Worm (Caenorhabditis elegans) whole organism, late embryonic: ENCODE results near the gene lgc-47.

Experiments
- C08G9.2 ChIP-seq: sonication (generic microtip); optimal IDR thresholded peaks from 2 replicates; lab custom pipeline; 2016; ENCODE audit warnings: mild to moderate bottlenecking, missing genetic modification characterization, moderate library complexity, missing compliant biosample characterization
- C38D4.7 ChIP-seq: fragments of 200-800 bp; sonication (Bioruptor generic); optimal IDR thresholded peaks from 2 replicates; lab custom pipeline; 2018; ENCODE audit warnings: mild to moderate bottlenecking, missing genetic modification characterization, moderate library complexity, missing compliant biosample characterization
- K09A11.1 ChIP-seq: sonication (generic microtip); optimal IDR thresholded peaks from 2 replicates; lab custom pipeline; 2017; ENCODE audit warnings: antibody characterized with exemption, mild to moderate bottlenecking, missing genetic modification characterization, missing compliant biosample characterization; ENCODE audit not compliant: insufficient read depth
- Y22D7AL.16 ChIP-seq: sonication (generic microtip); optimal IDR thresholded peaks from 2 replicates; lab custom pipeline; 2016; ENCODE audit warnings: missing genetic modification characterization, missing compliant biosample characterization
- ahr-1 ChIP-seq: sonication (generic microtip); optimal IDR thresholded peaks from 2 replicates; lab custom pipeline; 2016; ENCODE audit warnings: missing genetic modification characterization, missing compliant biosample characterization
- ama-1 ChIP-seq: fragments of 150-350 bp; optimal IDR thresholded peaks from 2 replicates; lab custom pipeline; 2014
- ceh-22 ChIP-seq: sonication (generic microtip); optimal IDR thresholded peaks from 2 replicates; lab custom pipeline; 2017; ENCODE audit warnings: missing biosample characterization, missing genetic modification characterization
- ceh-30 ChIP-seq: fragments of 150-350 bp; optimal IDR thresholded peaks from 2 replicates; lab custom pipeline; 2014; ENCODE audit warnings: missing biosample characterization, missing genetic modification characterization
- ceh-34 ChIP-seq: sonication (generic microtip); optimal IDR thresholded peaks from 2 replicates; lab custom pipeline; 2016; ENCODE audit warnings: mild to moderate bottlenecking, missing genetic modification characterization, missing compliant biosample characterization
- ceh-45 ChIP-seq: fragments of 200-800 bp; sonication (Bioruptor generic); IDR thresholded peaks from 2 replicates; pipeline ENCODE4 v1.3.6; 2022; ENCODE audit warnings: missing genetic modification reagents, missing genetic modification characterization, missing compliant biosample characterization
- ceh-48 ChIP-seq: sonication (generic microtip); optimal IDR thresholded peaks from 2 replicates; lab custom pipeline; 2016; ENCODE audit warnings: missing genetic modification characterization, inconsistent platforms, missing compliant biosample characterization
- ceh-6 ChIP-seq: fragments of 200-800 bp; sonication (Bioruptor generic); optimal IDR thresholded peaks from 2 replicates; lab custom pipeline; 2018; ENCODE audit warnings: mild to moderate bottlenecking, missing genetic modification characterization, missing compliant biosample characterization
- che-1 ChIP-seq: sonication (generic microtip); optimal IDR thresholded peaks from 2 replicates; lab custom pipeline; 2016; ENCODE audit warnings: mild to moderate bottlenecking, missing genetic modification characterization, missing compliant biosample characterization
- dve-1 ChIP-seq: sonication (generic microtip); optimal IDR thresholded peaks from 2 replicates; lab custom pipeline; 2017; ENCODE audit warnings: antibody characterized with exemption, mild to moderate bottlenecking, missing genetic modification characterization, missing compliant biosample characterization
- elt-2 ChIP-seq: sonication (generic microtip); optimal IDR thresholded peaks from 2 replicates; lab custom pipeline; 2016; ENCODE audit warnings: missing genetic modification reagents, missing genetic modification characterization, missing compliant biosample characterization
- fax-1 ChIP-seq: sonication (generic microtip); optimal IDR thresholded peaks from 2 replicates; lab custom pipeline; 2016; ENCODE audit warnings: missing genotype, missing genetic modification characterization, missing compliant biosample characterization
- fkh-6 ChIP-seq: sonication (generic microtip); optimal IDR thresholded peaks from 2 replicates; lab custom pipeline; 2016; ENCODE audit warnings: missing genetic modification characterization, missing compliant biosample characterization
- madf-2 ChIP-seq: sonication (generic microtip); optimal IDR thresholded peaks from 2 replicates; lab custom pipeline; 2017; ENCODE audit warnings: missing genetic modification characterization, missing compliant biosample characterization
- mec-3 ChIP-seq: sonication (generic microtip); optimal IDR thresholded peaks from 2 replicates; lab custom pipeline; 2016; ENCODE audit warnings: borderline replicate concordance, missing genetic modification characterization, missing compliant biosample characterization
- nfya-1 ChIP-seq: sonication (generic microtip); optimal IDR thresholded peaks from 2 replicates; lab custom pipeline; 2017; ENCODE audit warnings: missing genetic modification characterization, mild to moderate bottlenecking, missing compliant biosample characterization, antibody characterized with exemption, moderate library complexity
- nhr-11 ChIP-seq: fragments of 150-350 bp; optimal IDR thresholded peaks from 2 replicates; lab custom pipeline; 2014; ENCODE audit warnings: missing biosample characterization, missing genetic modification characterization
- nhr-232 ChIP-seq: sonication (generic microtip); optimal IDR thresholded peaks from 2 replicates; lab custom pipeline; 2016; ENCODE audit warnings: missing genetic modification characterization, missing compliant biosample characterization
- odd-2 ChIP-seq: sonication (generic microtip); optimal IDR thresholded peaks from 2 replicates; lab custom pipeline; 2017; ENCODE audit warnings: antibody characterized with exemption, mild to moderate bottlenecking, missing genetic modification characterization, missing compliant biosample characterization
- pag-3 ChIP-seq: sonication (generic microtip); optimal IDR thresholded peaks from 2 replicates; lab custom pipeline; 2016; ENCODE audit warnings: missing compliant biosample characterization, missing genetic modification characterization, borderline replicate concordance
- pha-4 ChIP-seq: fragments of 150-350 bp; optimal IDR thresholded peaks from 2 replicates; lab custom pipeline; 2018; ENCODE audit warnings: missing biosample characterization, missing genetic modification reagents, missing genetic modification characterization
- pqm-1 ChIP-seq: sonication (generic microtip); optimal IDR thresholded peaks from 2 replicates; lab custom pipeline; 2016; ENCODE audit warnings: missing genetic modification characterization, missing compliant biosample characterization
- pros-1 ChIP-seq: fragments of 150-350 bp; optimal IDR thresholded peaks from 2 replicates; lab custom pipeline; 2014; ENCODE audit warnings: missing biosample characterization, missing genetic modification reagents, missing genetic modification characterization
- sdc-2 ChIP-seq: sonication (generic microtip); optimal IDR thresholded peaks from 2 replicates; lab custom pipeline; 2016; ENCODE audit warnings: missing genotype, missing genetic modification characterization, missing compliant biosample characterization
- sox-2 ChIP-seq: fragments of 200-800 bp; sonication (Bioruptor generic); IDR thresholded peaks from 2 replicates; pipeline ENCODE4 v1.3.6; 2022; ENCODE audit warnings: missing genetic modification reagents, missing genetic modification characterization, missing compliant biosample characterization
- sox-4 ChIP-seq: sonication (generic microtip); optimal IDR thresholded peaks from 2 replicates; lab custom pipeline; 2017; ENCODE audit warnings: mild to moderate bottlenecking, missing genetic modification characterization, inconsistent platforms, missing compliant biosample characterization
- syd-9 ChIP-seq: sonication (generic microtip); optimal IDR thresholded peaks from 2 replicates; lab custom pipeline; 2016; ENCODE audit warnings: mild to moderate bottlenecking, missing genetic modification characterization, moderate library complexity, missing compliant biosample characterization
- tbx-2 ChIP-seq: sonication (generic microtip); optimal IDR thresholded peaks from 2 replicates; lab custom pipeline; 2016; ENCODE audit warnings: missing genetic modification characterization, missing compliant biosample characterization
- unc-3 ChIP-seq, 2 experiments: fragments of 200-800 bp in 1 of 2; sonication (Bioruptor generic) in 1 of 2; sonication (generic microtip) in 1 of 2; conservative IDR thresholded peaks in 1 of 2; optimal IDR thresholded peaks in 1 of 2; 2 replicates each; pipeline versions ENCODE4 v1.3.6 to Lab custom; 2016 to 2022; ENCODE audit warnings: missing compliant biosample characterization in 2 of 2, missing genetic modification characterization in 2 of 2, missing genetic modification reagents in 1 of 2
- unc-42 ChIP-seq: sonication (generic microtip); optimal IDR thresholded peaks from 2 replicates; lab custom pipeline; 2016; ENCODE audit warnings: missing genotype, missing genetic modification characterization, missing compliant biosample characterization
- unc-55 ChIP-seq: sonication (generic microtip); optimal IDR thresholded peaks from 2 replicates; lab custom pipeline; 2017; ENCODE audit warnings: missing biosample characterization, missing genetic modification reagents, missing genetic modification characterization

Gene lgc-47

DNA sequence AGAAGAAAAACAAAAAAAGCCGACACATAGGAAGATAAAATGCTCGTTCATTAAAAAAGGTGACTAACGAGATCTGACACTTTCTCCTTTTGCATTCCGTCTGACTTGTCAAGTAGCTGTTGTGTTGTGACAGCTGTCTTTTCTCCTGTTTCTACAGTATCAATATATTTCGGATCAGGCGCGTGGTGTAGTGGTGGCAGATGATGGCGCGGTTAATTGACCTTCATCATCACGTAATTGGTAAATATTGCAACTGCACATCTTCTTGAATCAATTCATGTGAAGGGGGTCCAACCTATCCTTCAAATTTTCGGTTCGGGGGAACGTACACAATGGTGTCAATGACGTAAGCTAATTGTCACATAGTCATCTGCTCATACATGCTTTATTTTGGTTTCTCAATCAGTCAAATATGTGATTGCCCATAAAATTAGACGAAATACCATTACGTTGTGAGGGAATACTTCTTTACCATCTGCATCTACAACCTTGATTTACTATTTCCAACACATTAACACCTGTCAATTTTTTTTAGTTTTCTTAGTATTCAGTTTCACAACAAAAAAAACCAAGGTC is 40.8 kb upstream of the lgc-47 start:
- TF ChIP-seq che-1: no peak
- no peak for TF ChIP-seq K09A11.1 (tag; lab: Kevin White, UChicago)
- no peak for TF ChIP-seq ceh-6 (GFP tag; lab: Kevin White, UChicago)
- TF ChIP-seq fax-1 (tag; lab: Kevin White, UChicago): no peak
- TF ChIP-seq elt-2: no peak
- TF ChIP-seq Y22D7AL.16 (tag; lab: Kevin White, UChicago): no peak
- TF ChIP-seq syd-9: no peak
- no peak for TF ChIP-seq dve-1 (tag; lab: Kevin White, UChicago)
- no peak for TF ChIP-seq sdc-2
- TF ChIP-seq ceh-34 (tag; lab: Kevin White, UChicago): no peak
- TF ChIP-seq ceh-30 (tag; lab: Kevin White, UChicago): no peak
- TF ChIP-seq madf-2: no peak
- TF ChIP-seq fkh-6 (tag; lab: Kevin White, UChicago): no peak
- TF ChIP-seq C38D4.7 (GFP tag; lab: Kevin White, UChicago): no peak
- TF ChIP-seq sox-4: no peak
- TF ChIP-seq ceh-45 (GFP tag; lab: Robert Waterston, UW): no peak
- TF ChIP-seq tbx-2 (tag; lab: Kevin White, UChicago): no peak
- no peak for TF ChIP-seq ceh-22 (tag; lab: Kevin White, UChicago)
- TF ChIP-seq pag-3: no peak
- TF ChIP-seq ahr-1 (tag; lab: Kevin White, UChicago): no peak

DNA sequence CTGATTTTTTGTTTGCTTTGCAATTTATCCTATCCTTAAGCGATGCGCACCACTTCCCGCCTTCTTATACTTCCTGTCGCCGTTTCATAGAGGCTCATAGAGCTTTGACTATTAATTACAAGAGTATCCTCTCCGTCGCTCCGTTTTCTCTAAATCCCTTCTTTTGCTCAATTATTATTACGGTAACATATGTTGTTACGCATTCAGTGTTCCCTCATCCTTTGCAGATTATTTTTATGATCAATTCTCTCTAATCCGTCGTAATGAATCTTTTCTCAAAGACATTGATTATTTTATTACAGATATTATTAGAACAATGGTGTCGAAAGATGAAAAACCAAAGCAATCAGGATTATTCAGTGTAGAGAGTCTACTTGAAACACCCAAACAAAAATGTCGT is 39.5 kb upstream of the lgc-47 start, which contains the start of gene vab-15:
Gene vab-15, plus strand, starts transcription at position 301 of the 400 bp plus-strand sequence.
- TF ChIP-seq mec-3 (tag; lab: Kevin White, UChicago) (no peak), ceh-48 (tag; lab: Kevin White, UChicago) (no peak), sox-2 (no peak), nhr-232 (tag; lab: Kevin White, UChicago) (no peak), odd-2 (tag; lab: Kevin White, UChicago) (no peak)

DNA sequence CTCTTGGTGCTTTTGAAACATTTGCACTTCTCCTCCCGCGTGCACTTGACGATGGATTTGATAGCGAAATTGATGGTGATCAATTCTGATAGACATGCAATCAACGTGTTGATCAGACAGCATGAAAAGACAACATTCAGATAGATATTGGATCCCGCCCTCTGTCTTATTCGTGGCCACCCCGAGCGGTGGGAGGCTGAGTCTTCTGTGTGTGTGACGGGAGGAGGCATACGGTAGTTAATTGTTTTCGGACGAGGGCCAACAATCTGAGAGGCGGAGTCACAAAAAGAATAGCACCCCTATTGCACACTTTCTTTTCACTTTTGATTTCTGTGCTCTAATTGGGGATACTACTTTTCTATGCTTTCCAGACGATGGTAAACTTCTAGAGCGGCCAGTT is 38.5 kb upstream of the lgc-47 start:
- TF ChIP-seq unc-55 (GFP tag; lab: Kevin White, UChicago) (peak; percentile 14), nfya-1 (tag; lab: Kevin White, UChicago) (peak; percentile 27), mec-3 (tag; lab: Kevin White, UChicago) (no peak), pha-4 (tag; lab: Kevin White, UChicago) (no peak), nhr-11 (tag; lab: Kevin White, UChicago) (no peak), ama-1 (lab: Kevin White, UChicago) (no peak), pqm-1 (no peak)

DNA sequence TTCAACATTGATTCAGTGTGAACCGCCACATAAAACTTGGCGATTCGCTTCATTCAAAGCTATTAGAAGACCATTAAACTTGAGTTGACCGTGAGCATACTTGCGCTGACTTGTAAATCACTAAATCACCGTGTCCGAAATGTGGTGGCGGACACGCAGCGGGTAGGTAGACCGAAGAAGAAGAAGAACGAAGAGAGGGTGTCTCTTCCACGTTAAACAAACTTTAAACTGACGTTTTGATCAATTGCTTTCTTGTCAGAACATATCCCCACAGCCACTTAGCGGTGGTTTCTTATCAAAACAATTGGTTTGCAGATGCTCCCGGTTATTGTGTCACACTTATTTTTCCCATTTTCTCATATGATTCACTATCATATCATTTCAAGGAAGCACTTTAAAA is 36.1 kb upstream of the lgc-47 start:
- TF ChIP-seq unc-3 (GFP tag; conservative IDR thresholded peaks at IDR 0.05; lab: Robert Waterston, UW) (no peak), unc-3 (tag; optimal IDR thresholded peaks at IDR 0.05; lab: Kevin White, UChicago) (no peak), unc-55 (GFP tag; lab: Kevin White, UChicago) (peak; percentile 53), C08G9.2 (no peak), unc-42 (tag; lab: Kevin White, UChicago) (no peak), ama-1 (lab: Kevin White, UChicago) (no peak), ceh-48 (tag; lab: Kevin White, UChicago) (no peak), tbx-2 (tag; lab: Kevin White, UChicago) (no peak), pros-1 (tag; lab: Kevin White, UChicago) (no peak)
